Worm (Caenorhabditis elegans): ENCODE data around the gene C02F5.3.

The C02F5.3 gene

ce11 chrIII:8237827-8238226, 7.9 kb upstream of the C02F5.3 start, which contains the start of gene tsp-2:
TSS of gene tsp-2 (minus strand) at chrIII:8237935.
- TF ChIP-seq ama-1 (optimal IDR thresholded peaks at IDR 0.05), result no peak
- peak; percentile 86 for TF ChIP-seq elt-2 (tag; optimal IDR thresholded peaks at IDR 0.05)
- TF ChIP-seq pha-4 (tag; optimal IDR thresholded peaks at IDR 0.05), result peak; percentile 69
- peak; percentile 49 for TF ChIP-seq jun-1 (tag; optimal IDR thresholded peaks at IDR 0.05)
- no peak for TF ChIP-seq ceh-16 (tag; optimal IDR thresholded peaks at IDR 0.05)
- TF ChIP-seq pqm-1 (tag; optimal IDR thresholded peaks at IDR 0.05), result peak; percentile 86

DNA sequence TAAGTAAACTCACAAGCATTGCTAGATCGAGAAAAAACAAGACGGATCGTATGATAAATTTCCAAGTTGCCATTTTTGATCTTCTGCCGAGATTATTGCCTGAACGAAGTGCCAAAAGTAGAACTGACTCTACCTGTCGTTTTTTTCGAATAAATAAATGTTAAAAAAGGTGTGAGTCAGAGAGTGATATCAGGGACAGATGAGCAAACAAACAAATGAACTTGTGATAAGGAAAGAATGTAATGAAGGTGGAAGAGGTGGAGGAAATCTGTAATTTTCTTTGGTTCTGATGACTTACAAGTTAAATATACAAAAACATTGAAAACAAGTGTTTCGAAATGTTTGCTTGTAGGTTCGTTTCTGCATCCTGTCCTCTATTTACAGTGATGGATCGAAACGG, 6.4 kb upstream of the C02F5.3 start, which contains the start of gene tsp-1:
tsp-1 (minus strand) TSS at position 99 of the 400 bp plus-strand sequence.
- TF ChIP-seq lin-39 (tag; optimal IDR thresholded peaks at IDR 0.05) (no peak), pqm-1 (tag; optimal IDR thresholded peaks at IDR 0.05) (peak; percentile 39), nhr-23 (tag; optimal IDR thresholded peaks at IDR 0.05) (no peak), skn-1 (tag; optimal IDR thresholded peaks at IDR 0.05) (no peak), hmg-11 (tag; optimal IDR thresholded peaks at IDR 0.05) (no peak), nhr-11 (tag; optimal IDR thresholded peaks at IDR 0.05) (no peak), fos-1 (tag; optimal IDR thresholded peaks at IDR 0.05) (no peak), mdl-1 (tag; optimal IDR thresholded peaks at IDR 0.05) (no peak), ceh-28 (tag; optimal IDR thresholded peaks at IDR 0.05) (no peak), nhr-237 (tag; optimal IDR thresholded peaks at IDR 0.05) (no peak), zag-1 (tag; optimal IDR thresholded peaks at IDR 0.05) (no peak), elt-1 (tag; optimal IDR thresholded peaks at IDR 0.05) (no peak), eor-1 (tag; optimal IDR thresholded peaks at IDR 0.05) (no peak), R02D3.7 (tag; optimal IDR thresholded peaks at IDR 0.05) (no peak), mml-1 (tag; optimal IDR thresholded peaks at IDR 0.05) (no peak), elt-2 (tag; optimal IDR thresholded peaks at IDR 0.05) (peak; percentile 35), nhr-76 (tag; optimal IDR thresholded peaks at IDR 0.05) (no peak), ceh-16 (tag; optimal IDR thresholded peaks at IDR 0.05) (no peak), pha-4 (tag; optimal IDR thresholded peaks at IDR 0.05) (peak; percentile 21), nhr-67 (tag; optimal IDR thresholded peaks at IDR 0.05) (no peak), fkh-10 (GFP tag; optimal IDR thresholded peaks at IDR 0.05) (no peak), egl-5 (tag; optimal IDR thresholded peaks at IDR 0.05) (no peak), daf-12 (tag; optimal IDR thresholded peaks at IDR 0.05) (no peak)

- TF ChIP-seq elt-2 (tag; optimal IDR thresholded peaks at IDR 0.05), result peak; percentile 57
- no peak for TF ChIP-seq unc-62 (GFP tag; optimal IDR thresholded peaks at IDR 0.05)
- TF ChIP-seq pqm-1 (tag; optimal IDR thresholded peaks at IDR 0.05), result peak; percentile 83
- TF ChIP-seq jun-1 (tag; optimal IDR thresholded peaks at IDR 0.05), result no peak
- no peak for TF ChIP-seq nhr-25 (tag; optimal IDR thresholded peaks at IDR 0.05)
- no peak for TF ChIP-seq zag-1 (tag; optimal IDR thresholded peaks at IDR 0.05)
Measured at ce11 chrIII:8240247-8240646, 5.4 kb upstream of the C02F5.3 start.

DNA sequence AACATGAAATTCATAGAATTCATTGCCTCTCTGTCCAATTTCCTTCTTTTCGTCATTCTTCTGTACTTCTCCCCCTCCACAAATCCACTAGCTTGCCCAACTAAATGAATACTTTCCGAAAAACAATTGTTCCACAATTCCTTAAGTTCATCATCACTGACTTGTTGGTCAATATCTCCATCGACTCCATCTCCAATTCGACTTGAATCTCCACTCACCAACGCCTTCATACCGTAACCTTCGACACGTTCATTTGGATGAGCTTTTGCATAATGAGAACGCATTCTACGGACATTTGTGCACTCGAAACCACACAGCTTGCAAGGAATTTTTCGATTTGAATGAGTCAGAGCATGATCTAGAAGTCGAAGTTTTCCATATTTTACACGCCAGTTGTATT, 4.7 kb upstream of the C02F5.3 start:
- TF ChIP-seq nhr-28 (tag; optimal IDR thresholded peaks at IDR 0.05) (no peak), nhr-12 (tag; optimal IDR thresholded peaks at IDR 0.05) (no peak), elt-2 (tag; optimal IDR thresholded peaks at IDR 0.05) (no peak), snpc-4 (tag; optimal IDR thresholded peaks at IDR 0.05) (no peak), nhr-76 (tag; optimal IDR thresholded peaks at IDR 0.05) (no peak), skn-1 (tag; optimal IDR thresholded peaks at IDR 0.05) (no peak), hmg-11 (tag; optimal IDR thresholded peaks at IDR 0.05) (no peak)

DNA sequence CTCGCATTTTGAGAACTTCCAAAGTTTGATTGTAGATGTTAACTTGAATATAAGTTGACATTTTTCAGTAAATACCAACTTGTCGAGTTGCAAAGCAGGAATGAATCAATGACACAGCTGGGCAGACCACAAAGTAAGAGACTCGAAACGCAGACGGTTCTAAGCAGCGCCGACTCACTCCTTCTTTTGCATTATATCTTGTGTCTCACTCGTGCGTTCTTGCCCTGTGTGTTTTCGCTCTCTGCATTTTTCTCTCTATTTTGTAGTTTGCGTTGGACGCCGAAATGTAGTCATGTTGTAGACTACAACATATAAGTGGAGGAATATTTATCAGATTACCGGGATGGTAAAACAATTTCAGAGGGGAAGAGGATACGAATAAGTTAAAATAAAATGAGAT, 2.9 kb upstream of the C02F5.3 start, which contains the start of gene C02F5.12:
C02F5.12 (minus strand) TSS at position 221 of the 400 bp plus-strand sequence.
- TF ChIP-seq pqm-1 (tag; optimal IDR thresholded peaks at IDR 0.05) (peak; percentile 22), ceh-82 (tag; optimal IDR thresholded peaks at IDR 0.05) (no peak), nhr-23 (tag; optimal IDR thresholded peaks at IDR 0.05) (peak; percentile 17), nhr-25 (tag; optimal IDR thresholded peaks at IDR 0.05) (peak; percentile 26), elt-3 (tag; optimal IDR thresholded peaks at IDR 0.05) (no peak), skn-1 (tag; optimal IDR thresholded peaks at IDR 0.05) (no peak), lsy-12 (tag; optimal IDR thresholded peaks at IDR 0.05) (peak; percentile 4), elt-2 (tag; optimal IDR thresholded peaks at IDR 0.05) (peak; percentile 43), ama-1 (optimal IDR thresholded peaks at IDR 0.05) (peak; percentile 80), nfya-1 (tag; optimal IDR thresholded peaks at IDR 0.05; ENCODE audit: insufficient read depth) (peak; percentile 59), mdl-1 (tag; optimal IDR thresholded peaks at IDR 0.05) (no peak), pha-4 (tag; optimal IDR thresholded peaks at IDR 0.05) (peak; percentile 72), nhr-77 (tag; optimal IDR thresholded peaks at IDR 0.05) (no peak), mml-1 (tag; optimal IDR thresholded peaks at IDR 0.05) (no peak), hmg-11 (tag; optimal IDR thresholded peaks at IDR 0.05) (peak; percentile 24), nhr-28 (tag; optimal IDR thresholded peaks at IDR 0.05) (no peak)
